Fruit fly (Drosophila melanogaster) whole organism, embryonic: ENCODE results near the gene Usp5.

Experiments
- Abd-B ChIP-seq: fragments of 200-800 bp; sonication (Bioruptor generic); optimal IDR thresholded peaks from 2 replicates; lab custom pipeline; 2018; ENCODE audit warnings: missing biosample characterization, mild to moderate bottlenecking, missing genetic modification characterization, moderate library complexity
- Aef1 ChIP-seq: fragments of 200-800 bp; sonication (Bioruptor generic); IDR thresholded peaks from 3 replicates; pipeline ENCODE4 v1.3.6; 2022; ENCODE audit warnings: missing biosample characterization, missing genetic modification characterization
- B-H2 ChIP-seq: fragments of 200-800 bp; sonication (Bioruptor generic); optimal IDR thresholded peaks from 2 replicates; lab custom pipeline; 2018; ENCODE audit warnings: missing biosample characterization, mild to moderate bottlenecking, missing genetic modification characterization
- Bteb2 ChIP-seq: fragments of 200-800 bp; sonication (Bioruptor generic); optimal IDR thresholded peaks from 2 replicates; lab custom pipeline; 2016; ENCODE audit warnings: missing biosample characterization, missing genetic modification characterization
- CG11696 ChIP-seq: fragments of 200-800 bp; sonication (Bioruptor generic); IDR thresholded peaks from 2 replicates; pipeline ENCODE4 v1.3.6; 2022; ENCODE audit warnings: missing biosample characterization, missing genetic modification characterization
- CG1233 ChIP-seq: fragments of 200-800 bp; sonication (Bioruptor generic); optimal IDR thresholded peaks from 4 replicates; lab custom pipeline; 2018; ENCODE audit warnings: missing biosample characterization, mild to moderate bottlenecking, missing genetic modification characterization
- CG12744 ChIP-seq: fragments of 200-800 bp; sonication (Bioruptor generic); optimal IDR thresholded peaks from 2 replicates; lab custom pipeline; 2016; ENCODE audit warnings: missing biosample characterization, missing genetic modification characterization
- CG16863 ChIP-seq: fragments of 200-800 bp; sonication (Bioruptor generic); optimal IDR thresholded peaks from 3 replicates; lab custom pipeline; 2016; ENCODE audit warnings: missing biosample characterization, missing genetic modification characterization
- CG17829 ChIP-seq: fragments of 200-800 bp; optimal IDR thresholded peaks from 2 replicates; lab custom pipeline; 2019; ENCODE audit warnings: missing biosample characterization, mild to moderate bottlenecking, missing genetic modification characterization, moderate library complexity
- CG17912 ChIP-seq: fragments of 200-800 bp; sonication (Bioruptor generic); optimal IDR thresholded peaks from 2 replicates; lab custom pipeline; 2018; ENCODE audit warnings: missing biosample characterization, mild to moderate bottlenecking, missing genetic modification characterization
- CG2202 ChIP-seq: fragments of 200-800 bp; sonication (Bioruptor generic); optimal IDR thresholded peaks from 2 replicates; lab custom pipeline; 2018; ENCODE audit warnings: missing biosample characterization, mild to moderate bottlenecking, missing genetic modification characterization
- CG3726 ChIP-seq: fragments of 200-800 bp; sonication (Bioruptor generic); IDR thresholded peaks from 3 replicates; pipeline ENCODE4, ENCODE4 v1.3.6; 2022; ENCODE audit warnings: missing biosample characterization, missing genetic modification characterization
- CG5245 ChIP-seq: fragments of 200-800 bp; sonication (Bioruptor generic); optimal IDR thresholded peaks from 3 replicates; lab custom pipeline; 2016; ENCODE audit warnings: missing biosample characterization, missing genetic modification characterization
- CG6813 ChIP-seq: fragments of 200-800 bp; sonication (Bioruptor generic); optimal IDR thresholded peaks from 2 replicates; lab custom pipeline; 2017; ENCODE audit warnings: missing biosample characterization, missing genetic modification characterization, mild to moderate bottlenecking, moderate library complexity, missing genetic modification reagents
- CG7839 ChIP-seq: fragments of 200-800 bp; sonication (Bioruptor generic); optimal IDR thresholded peaks from 3 replicates; lab custom pipeline; 2018; ENCODE audit warnings: missing biosample characterization, mild to moderate bottlenecking, missing genetic modification characterization, moderate library complexity
- CG7987 ChIP-seq: fragments of 200-800 bp; sonication (Bioruptor generic); optimal IDR thresholded peaks from 2 replicates; lab custom pipeline; 2018; ENCODE audit warnings: missing biosample characterization, mild to moderate bottlenecking, missing genetic modification characterization, moderate library complexity
- CG9727 ChIP-seq: fragments of 200-800 bp; sonication (Bioruptor generic); optimal IDR thresholded peaks from 3 replicates; lab custom pipeline; 2017; ENCODE audit warnings: missing biosample characterization, mild to moderate bottlenecking, missing genetic modification characterization
- D19B ChIP-seq: fragments of 200-800 bp; sonication (Bioruptor generic); optimal IDR thresholded peaks from 2 replicates; lab custom pipeline; 2017; ENCODE audit warnings: missing biosample characterization, mild to moderate bottlenecking, missing genetic modification characterization
- Doc2 ChIP-seq: fragments of 200-800 bp; sonication (Bioruptor generic); IDR thresholded peaks from 2 replicates; pipeline ENCODE4 v1.3.6; 2022; ENCODE audit warnings: missing biosample characterization, missing genetic modification characterization
- Fer1 ChIP-seq: fragments of 200-800 bp; sonication (Bioruptor generic); optimal IDR thresholded peaks from 2 replicates; lab custom pipeline; 2017; ENCODE audit warnings: missing biosample characterization, mild to moderate bottlenecking, missing genetic modification characterization
- Fer2 ChIP-seq: fragments of 200-800 bp; sonication (Bioruptor generic); optimal IDR thresholded peaks from 2 replicates; lab custom pipeline; 2018; ENCODE audit warnings: missing biosample characterization, mild to moderate bottlenecking, missing genetic modification characterization, moderate library complexity
- HLH3B ChIP-seq: fragments of 200-800 bp; sonication (Bioruptor generic); IDR thresholded peaks from 2 replicates; pipeline ENCODE4 v1.3.6; 2022; ENCODE audit warnings: missing biosample characterization, missing genetic modification characterization
- Hr3 ChIP-seq: fragments of 200-800 bp; sonication (Bioruptor generic); optimal IDR thresholded peaks from 3 replicates; lab custom pipeline; 2016; ENCODE audit warnings: missing biosample characterization, missing genetic modification characterization
- Hr51 ChIP-seq, 2 experiments: fragments of 200-800 bp; sonication (Bioruptor generic); optimal IDR thresholded peaks; 2 replicates in 1 of 2; 3 replicates in 1 of 2; lab custom pipeline; 2016 to 2018; ENCODE audit warnings: missing biosample characterization in 2 of 2, missing genetic modification characterization in 2 of 2, mild to moderate bottlenecking in 1 of 2, moderate library complexity in 1 of 2
- Kr ChIP-seq: fragments of 200-800 bp; sonication (Bioruptor generic); optimal IDR thresholded peaks from 2 replicates; lab custom pipeline; 2017; ENCODE audit warnings: missing biosample characterization, mild to moderate bottlenecking, missing genetic modification characterization
- Poxn ChIP-seq: fragments of 200-800 bp; sonication (Bioruptor generic); IDR thresholded peaks from 2 replicates; pipeline ENCODE4 v1.3.6; 2022; ENCODE audit warnings: missing biosample characterization, missing genetic modification characterization
- Rx ChIP-seq: fragments of 200-800 bp; sonication (Bioruptor generic); IDR thresholded peaks from 2 replicates; pipeline ENCODE4 v1.3.6; 2022; ENCODE audit warnings: missing biosample characterization, missing genetic modification characterization
- Spps ChIP-seq: fragments of 200-800 bp; sonication (Bioruptor generic); optimal IDR thresholded peaks from 2 replicates; lab custom pipeline; 2018; ENCODE audit warnings: missing biosample characterization, mild to moderate bottlenecking, missing genetic modification characterization
- Sry-δ ChIP-seq: fragments of 200-800 bp; sonication (Bioruptor generic); optimal IDR thresholded peaks from 2 replicates; lab custom pipeline; 2016; ENCODE audit warnings: missing biosample characterization, missing genetic modification characterization
- abd-A ChIP-seq: fragments of 200-800 bp; sonication (Bioruptor generic); optimal IDR thresholded peaks from 3 replicates; lab custom pipeline; 2019; ENCODE audit warnings: missing biosample characterization, mild to moderate bottlenecking, missing genetic modification characterization, moderate library complexity
- ato ChIP-seq: fragments of 200-800 bp; sonication (Bioruptor generic); IDR thresholded peaks from 2 replicates; pipeline ENCODE4 v1.3.6; 2022; ENCODE audit warnings: missing biosample characterization, missing genetic modification characterization; ENCODE audit not compliant: partially characterized antibody
- dan ChIP-seq: fragments of 200-800 bp; sonication (Bioruptor generic); IDR thresholded peaks from 2 replicates; pipeline ENCODE4 v1.3.6; 2022; ENCODE audit warnings: missing biosample characterization, missing genetic modification characterization
- dimm ChIP-seq: fragments of 200-800 bp; sonication (Bioruptor generic); IDR thresholded peaks from 2 replicates; pipeline ENCODE4 v1.3.6; 2022; ENCODE audit warnings: missing biosample characterization, missing genetic modification characterization
- fu2 ChIP-seq: fragments of 200-800 bp; sonication (Bioruptor generic); optimal IDR thresholded peaks from 2 replicates; lab custom pipeline; 2016; ENCODE audit warnings: missing biosample characterization, missing genetic modification characterization
- inv ChIP-seq: fragments of 200-800 bp; sonication (Bioruptor generic); IDR thresholded peaks from 2 replicates; pipeline ENCODE4 v1.3.6; 2022; ENCODE audit warnings: missing biosample characterization, missing genetic modification characterization; ENCODE audit not compliant: partially characterized antibody
- klu ChIP-seq: fragments of 200-800 bp; sonication (Bioruptor generic); IDR thresholded peaks from 2 replicates; pipeline ENCODE4 v1.3.6; 2022; ENCODE audit warnings: missing biosample characterization, missing genetic modification characterization
- mirr ChIP-seq: fragments of 200-800 bp; sonication (Bioruptor generic); optimal IDR thresholded peaks from 3 replicates; lab custom pipeline; 2018; ENCODE audit warnings: missing biosample characterization, mild to moderate bottlenecking, missing genetic modification characterization
- ro ChIP-seq: fragments of 200-800 bp; sonication (Bioruptor generic); IDR thresholded peaks from 2 replicates; pipeline ENCODE4 v1.3.6; 2022; ENCODE audit warnings: missing biosample characterization, missing genetic modification characterization
- row ChIP-seq: fragments of 200-800 bp; sonication (Bioruptor generic); IDR thresholded peaks from 3 replicates; pipeline ENCODE4 v1.3.6; 2022; ENCODE audit warnings: missing biosample characterization, missing genetic modification characterization
- sc ChIP-seq, 3 experiments: fragments of >200 bp in 2 of 3; fragments of 200-800 bp in 1 of 3; sonication (Bioruptor generic) in 1 of 3; optimal IDR thresholded peaks; 2 replicates in 2 of 3; 3 replicates in 1 of 3; lab custom pipeline; 2017; ENCODE audit warnings: mild to moderate bottlenecking in 1 of 3, missing biosample characterization in 1 of 3, missing genetic modification characterization in 1 of 3, missing genetic modification reagents in 1 of 3
- scrt ChIP-seq: fragments of 200-800 bp; sonication (Bioruptor generic); optimal IDR thresholded peaks from 2 replicates; lab custom pipeline; 2018; ENCODE audit warnings: missing biosample characterization, mild to moderate bottlenecking, missing genetic modification characterization, moderate library complexity
- sqz ChIP-seq: fragments of 200-800 bp; sonication (Bioruptor generic); optimal IDR thresholded peaks from 3 replicates; lab custom pipeline; 2018; ENCODE audit warnings: missing biosample characterization, mild to moderate bottlenecking, missing genetic modification characterization
- toy ChIP-seq: fragments of 200-800 bp; sonication (Bioruptor generic); IDR thresholded peaks from 2 replicates; pipeline ENCODE4 v1.3.6; 2022; ENCODE audit warnings: missing biosample characterization, missing genetic modification characterization
- tx ChIP-seq: fragments of 200-800 bp; sonication (Bioruptor generic); optimal IDR thresholded peaks from 2 replicates; lab custom pipeline; 2016; ENCODE audit warnings: missing biosample characterization, missing genetic modification characterization
- unc-4 ChIP-seq: fragments of 200-800 bp; sonication (Bioruptor generic); IDR thresholded peaks from 2 replicates; pipeline ENCODE4 v1.3.6; 2022; ENCODE audit warnings: missing biosample characterization, missing genetic modification characterization; ENCODE audit not compliant: partially characterized antibody
- vnd ChIP-seq: fragments of 200-800 bp; sonication (Bioruptor generic); IDR thresholded peaks from 3 replicates; pipeline ENCODE4 v1.3.6; 2022; ENCODE audit warnings: missing biosample characterization, missing genetic modification characterization; ENCODE audit not compliant: partially characterized antibody

Gene Usp5

dm6 chr3L:3149060-3149872, 1.1 kb upstream of the Usp5 start (continued):
- TF ChIP-seq Poxn (GFP tag; lab: Robert Waterston, UW) (no peak), CG6813 (GFP tag; lab: Kevin White, UChicago) (peak; percentile 18), CG17912 (GFP tag; lab: Kevin White, UChicago) (peak; percentile 23), B-H2 (GFP tag; lab: Kevin White, UChicago) (no peak), klu (0 out of 2 replicates have a peak, but pooled peaks have one; percentile 15), Sry-δ (GFP tag; lab: Kevin White, UChicago) (no peak), D19B (no peak)
- TF ChIP-seq, all 482 proteins: peak for 82

DNA sequence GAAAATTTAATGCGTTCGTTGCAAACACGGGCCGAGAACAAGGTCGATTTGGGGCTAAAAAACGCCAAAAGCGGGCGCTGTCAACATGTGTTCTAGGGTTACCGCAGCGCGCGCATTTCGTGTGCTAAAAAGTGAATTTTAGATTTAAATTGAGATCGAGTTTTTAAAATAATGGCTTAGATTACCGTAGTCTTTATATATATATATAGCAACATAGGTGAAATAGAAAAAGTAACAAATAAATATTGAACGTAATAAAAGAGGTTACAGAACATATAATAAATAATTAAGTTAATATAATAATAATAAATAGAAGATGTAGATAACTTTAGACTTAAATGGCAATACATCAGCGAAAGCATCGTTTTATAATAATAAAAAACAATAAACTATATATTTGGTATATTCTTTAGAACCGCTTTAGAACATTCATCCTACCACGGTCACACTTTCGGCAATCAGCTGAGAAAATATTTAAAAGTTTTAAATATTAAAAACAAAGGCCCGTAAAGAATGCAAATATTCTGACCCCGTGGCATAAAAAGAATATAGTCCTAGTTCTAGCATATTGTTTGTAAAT, 4.7 kb downstream of the Usp5 start, which contains the start of the genes CG11537 and Alg2:
CG11537 (minus strand) TSS at position 75 of the 580 bp plus-strand sequence.
Alg2 (plus strand) TSS at position 426 of the 580 bp plus-strand sequence.
- TF ChIP-seq CG5245 (GFP tag; lab: Kevin White, UChicago): no peak
- TF ChIP-seq CG3726 (GFP tag; lab: Robert Waterston, UW): no peak
- TF ChIP-seq klu: no peak
- TF ChIP-seq tx (GFP tag; lab: Kevin White, UChicago): no peak
- TF ChIP-seq Rx (GFP tag; lab: Robert Waterston, UW): no peak
- TF ChIP-seq CG2202 (tag; lab: Kevin White, UChicago): no peak
- peak; percentile 21 for TF ChIP-seq CG7839 (tag; lab: Kevin White, UChicago)
- no peak for TF ChIP-seq ato
- TF ChIP-seq Spps (tag; lab: Kevin White, UChicago): no peak
- TF ChIP-seq vnd: no peak
- no peak for TF ChIP-seq CG12744 (GFP tag; lab: Kevin White, UChicago)
- peak; percentile 4 for TF ChIP-seq Fer2
- no peak for TF ChIP-seq Bteb2
- TF ChIP-seq row (GFP tag; lab: Robert Waterston, UW): peak; percentile 62; the same call in 2 of the 3 replicates
- TF ChIP-seq CG1233 (GFP tag; lab: Kevin White, UChicago): no peak
- TF ChIP-seq scrt (GFP tag; lab: Kevin White, UChicago): peak; percentile 56
- TF ChIP-seq dan: no peak
- TF ChIP-seq ro (GFP tag; lab: Robert Waterston, UW): no peak
- no peak for TF ChIP-seq Aef1
- no peak for TF ChIP-seq unc-4 (GFP tag; lab: Robert Waterston, UW)
- TF ChIP-seq CG9727 (GFP tag; lab: Kevin White, UChicago): peak; percentile 39
- TF ChIP-seq Abd-B: no peak
- no peak for TF ChIP-seq sc (optimal IDR thresholded peaks at IDR 0.05; lab: Kevin White, UChicago)
- no peak for TF ChIP-seq sc (GFP tag; optimal IDR thresholded peaks at IDR 0.05; lab: Kevin White, UChicago)
- TF ChIP-seq CG11696 (GFP tag; lab: Robert Waterston, UW): no peak
- TF ChIP-seq dimm (GFP tag; lab: Robert Waterston, UW): no peak
- TF ChIP-seq Hr51 (GFP tag; optimal IDR thresholded peaks at IDR 0.05; lab: Kevin White, UChicago): peak in 1 of 2 experiments; percentile 14
- no peak for TF ChIP-seq Hr3 (GFP tag; lab: Kevin White, UChicago)
- TF ChIP-seq HLH3B: peak; percentile 13; the same call in 1 of the 2 replicates
- peak; percentile 44 for TF ChIP-seq CG17829 (tag; lab: Kevin White, UChicago)
- TF ChIP-seq CG16863 (GFP tag; lab: Kevin White, UChicago): no peak
- TF ChIP-seq abd-A: no peak
- TF ChIP-seq inv: no peak
- TF ChIP-seq toy (GFP tag; lab: Robert Waterston, UW): no peak
- no peak for TF ChIP-seq mirr
- no peak for TF ChIP-seq CG7987 (GFP tag; lab: Kevin White, UChicago)
- TF ChIP-seq Fer1 (GFP tag; lab: Kevin White, UChicago): no peak
- no peak for TF ChIP-seq sqz (GFP tag; lab: Kevin White, UChicago)
- no peak for TF ChIP-seq fu2
- no peak for TF ChIP-seq Doc2
- TF ChIP-seq Kr (GFP tag; lab: Kevin White, UChicago): no peak
